Worm (Caenorhabditis elegans): ENCODE measurements around the gene smf-3.

- TF ChIP-seq ama-1 (optimal IDR thresholded peaks at IDR 0.05) (no peak), unc-86 (tag; optimal IDR thresholded peaks at IDR 0.05) (no peak), lin-11 (tag; optimal IDR thresholded peaks at IDR 0.05) (no peak), elt-2 (tag; optimal IDR thresholded peaks at IDR 0.05) (no peak), pqm-1 (tag; optimal IDR thresholded peaks at IDR 0.05) (no peak), F13H6.1 (tag; optimal IDR thresholded peaks at IDR 0.05) (no peak), ceh-14 (tag; optimal IDR thresholded peaks at IDR 0.05) (no peak), pha-4 (tag; optimal IDR thresholded peaks at IDR 0.05) (no peak), eyg-1 (tag; optimal IDR thresholded peaks at IDR 0.05) (no peak), ceh-45 (GFP tag; IDR thresholded peaks at IDR 0.05) (no peak), nhr-232 (tag; optimal IDR thresholded peaks at IDR 0.05) (no peak), fkh-6 (tag; optimal IDR thresholded peaks at IDR 0.05) (no peak)
Observed at ce11 chrIV:2616853-2617252, 1.8 kb upstream of the smf-3 start.
